Worm (Caenorhabditis elegans) whole organism, L3 larva: Measurements from ENCODE around the gene grl-8.

Source experiments
- R02D3.7 ChIP-seq: fragments of 150-350 bp; optimal IDR thresholded peaks from 2 replicates; lab custom pipeline; 2014; ENCODE audit warnings: missing biosample characterization, missing genetic modification characterization
- ZK546.5 ChIP-seq: sonication (generic microtip); optimal IDR thresholded peaks from 2 replicates; lab custom pipeline; 2017; ENCODE audit warnings: missing biosample characterization, missing genetic modification characterization
- aly-2 ChIP-seq: fragments of 150-350 bp; optimal IDR thresholded peaks from 2 replicates; lab custom pipeline; 2014; ENCODE audit warnings: missing biosample characterization, missing genetic modification characterization
- ama-1 ChIP-seq: fragments of 150-350 bp; optimal IDR thresholded peaks from 2 replicates; lab custom pipeline; 2018
- ceh-16 ChIP-seq: sonication (generic microtip); optimal IDR thresholded peaks from 2 replicates; lab custom pipeline; 2017; ENCODE audit warnings: missing biosample characterization, missing genetic modification characterization
- ceh-28 ChIP-seq: fragments of 150-350 bp; optimal IDR thresholded peaks from 2 replicates; lab custom pipeline; 2014; ENCODE audit warnings: missing biosample characterization, missing genetic modification reagents, missing genetic modification characterization
- ceh-82 ChIP-seq: fragments of 150-350 bp; optimal IDR thresholded peaks from 2 replicates; lab custom pipeline; 2014; ENCODE audit warnings: missing biosample characterization, missing genetic modification characterization
- ceh-9 ChIP-seq: sonication (generic microtip); optimal IDR thresholded peaks from 2 replicates; lab custom pipeline; 2018; ENCODE audit warnings: missing biosample characterization, missing genetic modification characterization
- daf-12 ChIP-seq: fragments of 150-350 bp; optimal IDR thresholded peaks from 2 replicates; lab custom pipeline; 2014; ENCODE audit warnings: missing biosample characterization, missing genetic modification reagents, missing genetic modification characterization
- egl-27 ChIP-seq: sonication (generic microtip); optimal IDR thresholded peaks from 4 replicates; lab custom pipeline; 2017; ENCODE audit warnings: missing biosample characterization, missing genetic modification reagents, missing genetic modification characterization
- egl-5 ChIP-seq: fragments of 150-350 bp; optimal IDR thresholded peaks from 2 replicates; lab custom pipeline; 2017; ENCODE audit warnings: missing biosample characterization, missing genetic modification reagents, missing genetic modification characterization, inconsistent platforms
- elt-1 ChIP-seq: fragments of 150-350 bp; optimal IDR thresholded peaks from 2 replicates; lab custom pipeline; 2014; ENCODE audit warnings: missing biosample characterization, missing genetic modification characterization
- elt-2 ChIP-seq: sonication (generic microtip); optimal IDR thresholded peaks from 2 replicates; lab custom pipeline; 2016; ENCODE audit warnings: missing genetic modification reagents, mild to moderate bottlenecking, missing genetic modification characterization, missing compliant biosample characterization
- elt-3 ChIP-seq, 3 experiments: fragments of 150-350 bp in 1 of 3; sonication (generic microtip) in 2 of 3; optimal IDR thresholded peaks; 2 replicates in 2 of 3; 4 replicates in 1 of 3; lab custom pipeline; 2014 to 2017; ENCODE audit warnings: missing biosample characterization in 3 of 3, missing genetic modification characterization in 3 of 3
- eor-1 ChIP-seq, 2 experiments: fragments of 150-350 bp; optimal IDR thresholded peaks; 2 replicates each; lab custom pipeline; 2014 to 2018; ENCODE audit warnings: missing biosample characterization in 2 of 2, missing genetic modification characterization in 2 of 2
- fkh-10 ChIP-seq: sonication (generic microtip); optimal IDR thresholded peaks from 2 replicates; lab custom pipeline; 2017; ENCODE audit warnings: missing biosample characterization, missing genetic modification reagents, missing genetic modification characterization
- fkh-2 ChIP-seq: fragments of 150-350 bp; optimal IDR thresholded peaks from 2 replicates; lab custom pipeline; 2014; ENCODE audit warnings: missing biosample characterization, missing genetic modification reagents, missing genetic modification characterization
- fos-1 ChIP-seq: fragments of 150-350 bp; optimal IDR thresholded peaks from 2 replicates; lab custom pipeline; 2014; ENCODE audit warnings: missing biosample characterization, missing genetic modification characterization
- hmg-11 ChIP-seq: sonication (generic microtip); optimal IDR thresholded peaks from 2 replicates; lab custom pipeline; 2016; ENCODE audit warnings: missing genetic modification characterization, missing compliant biosample characterization
- jun-1 ChIP-seq: fragments of 150-350 bp; optimal IDR thresholded peaks from 2 replicates; lab custom pipeline; 2014; ENCODE audit warnings: missing biosample characterization, missing genetic modification reagents, missing genetic modification characterization
- lin-15B ChIP-seq: fragments of 150-350 bp; optimal IDR thresholded peaks from 2 replicates; lab custom pipeline; 2014; ENCODE audit warnings: missing biosample characterization, missing genetic modification characterization
- lin-39 ChIP-seq: fragments of 150-350 bp; optimal IDR thresholded peaks from 2 replicates; lab custom pipeline; 2018; ENCODE audit warnings: missing biosample characterization, missing genetic modification reagents, missing genetic modification characterization
- lsy-12 ChIP-seq: sonication (generic microtip); optimal IDR thresholded peaks from 2 replicates; lab custom pipeline; 2016; ENCODE audit warnings: mild to moderate bottlenecking, missing genetic modification characterization, missing compliant biosample characterization
- mdl-1 ChIP-seq: fragments of 150-350 bp; optimal IDR thresholded peaks from 2 replicates; lab custom pipeline; 2014; ENCODE audit warnings: missing biosample characterization, missing genetic modification characterization
- mml-1 ChIP-seq: fragments of 150-350 bp; sonication (generic microtip); optimal IDR thresholded peaks from 3 replicates; lab custom pipeline; 2014; ENCODE audit warnings: missing biosample characterization, missing genetic modification characterization
- nfya-1 ChIP-seq: sonication (generic microtip); optimal IDR thresholded peaks from 2 replicates; lab custom pipeline; 2017; ENCODE audit warnings: missing genetic modification characterization, mild to moderate bottlenecking, missing compliant biosample characterization, antibody characterized with exemption, moderate library complexity; ENCODE audit not compliant: insufficient read depth
- nhr-11 ChIP-seq: fragments of 150-350 bp; optimal IDR thresholded peaks from 2 replicates; lab custom pipeline; 2014; ENCODE audit warnings: missing biosample characterization, missing genetic modification characterization
- nhr-12 ChIP-seq: fragments of 150-350 bp; optimal IDR thresholded peaks from 2 replicates; lab custom pipeline; 2014; ENCODE audit warnings: missing biosample characterization, missing genetic modification characterization
- nhr-23 ChIP-seq: fragments of 150-350 bp; optimal IDR thresholded peaks from 2 replicates; lab custom pipeline; 2014; ENCODE audit warnings: missing biosample characterization, missing genetic modification reagents, missing genetic modification characterization
- nhr-237 ChIP-seq: fragments of 150-350 bp; optimal IDR thresholded peaks from 2 replicates; lab custom pipeline; 2014; ENCODE audit warnings: missing biosample characterization, missing genetic modification characterization
- nhr-25 ChIP-seq: sonication (generic microtip); optimal IDR thresholded peaks from 2 replicates; lab custom pipeline; 2017; ENCODE audit warnings: missing biosample characterization, missing genetic modification characterization
- nhr-28 ChIP-seq: fragments of 150-350 bp; optimal IDR thresholded peaks from 2 replicates; lab custom pipeline; 2014; ENCODE audit warnings: missing biosample characterization, missing genetic modification characterization
- nhr-43 ChIP-seq: sonication (generic microtip); optimal IDR thresholded peaks from 2 replicates; lab custom pipeline; 2016; ENCODE audit warnings: mild to moderate bottlenecking, missing genetic modification characterization, missing compliant biosample characterization; ENCODE audit not compliant: poor library complexity, severe bottlenecking
- nhr-67 ChIP-seq: fragments of 150-350 bp; optimal IDR thresholded peaks from 2 replicates; lab custom pipeline; 2014; ENCODE audit warnings: missing biosample characterization, missing genetic modification characterization
- nhr-76 ChIP-seq: fragments of 150-350 bp; sonication (generic microtip); optimal IDR thresholded peaks from 5 replicates; lab custom pipeline; 2014; ENCODE audit warnings: missing biosample characterization, missing genetic modification characterization
- nhr-77 ChIP-seq: fragments of 150-350 bp; optimal IDR thresholded peaks from 2 replicates; lab custom pipeline; 2014; ENCODE audit warnings: missing biosample characterization, missing genetic modification characterization
- pha-4 ChIP-seq: fragments of 150-350 bp; optimal IDR thresholded peaks from 2 replicates; lab custom pipeline; 2014; ENCODE audit warnings: missing biosample characterization, missing genetic modification reagents, missing genetic modification characterization
- pqm-1 ChIP-seq: fragments of 150-350 bp; optimal IDR thresholded peaks from 2 replicates; lab custom pipeline; 2017; ENCODE audit warnings: missing biosample characterization, missing genetic modification characterization, inconsistent platforms
- sea-2 ChIP-seq: fragments of 150-350 bp; sonication (generic microtip); optimal IDR thresholded peaks from 4 replicates; lab custom pipeline; 2014; ENCODE audit warnings: missing biosample characterization, missing genetic modification reagents, missing genetic modification characterization
- skn-1 ChIP-seq: fragments of 150-350 bp; optimal IDR thresholded peaks from 2 replicates; lab custom pipeline; 2014; ENCODE audit warnings: missing biosample characterization, missing genetic modification characterization
- snpc-4 ChIP-seq: fragments of 150-350 bp; optimal IDR thresholded peaks from 2 replicates; lab custom pipeline; 2014; ENCODE audit warnings: missing biosample characterization, missing genetic modification characterization
- tbx-2 ChIP-seq: sonication (generic microtip); optimal IDR thresholded peaks from 2 replicates; lab custom pipeline; 2016; ENCODE audit warnings: mild to moderate bottlenecking, missing genetic modification characterization, missing compliant biosample characterization
- unc-39 ChIP-seq: sonication (generic microtip); optimal IDR thresholded peaks from 4 replicates; lab custom pipeline; 2017; ENCODE audit warnings: missing biosample characterization, missing genetic modification characterization
- unc-62 ChIP-seq: fragments of 150-350 bp; sonication (generic microtip); optimal IDR thresholded peaks from 4 replicates; lab custom pipeline; 2014; ENCODE audit warnings: missing biosample characterization, missing genetic modification reagents, missing genetic modification characterization
- zag-1 ChIP-seq: fragments of 150-350 bp; optimal IDR thresholded peaks from 2 replicates; lab custom pipeline; 2014; ENCODE audit warnings: missing biosample characterization, missing genetic modification characterization
- ztf-11 ChIP-seq: fragments of 150-350 bp; optimal IDR thresholded peaks from 2 replicates; lab custom pipeline; 2014; ENCODE audit warnings: missing biosample characterization, missing genetic modification characterization
- ztf-4 ChIP-seq: fragments of 150-350 bp; optimal IDR thresholded peaks from 2 replicates; lab custom pipeline; 2014; ENCODE audit warnings: missing biosample characterization, missing genetic modification characterization

The grl-8 gene

DNA sequence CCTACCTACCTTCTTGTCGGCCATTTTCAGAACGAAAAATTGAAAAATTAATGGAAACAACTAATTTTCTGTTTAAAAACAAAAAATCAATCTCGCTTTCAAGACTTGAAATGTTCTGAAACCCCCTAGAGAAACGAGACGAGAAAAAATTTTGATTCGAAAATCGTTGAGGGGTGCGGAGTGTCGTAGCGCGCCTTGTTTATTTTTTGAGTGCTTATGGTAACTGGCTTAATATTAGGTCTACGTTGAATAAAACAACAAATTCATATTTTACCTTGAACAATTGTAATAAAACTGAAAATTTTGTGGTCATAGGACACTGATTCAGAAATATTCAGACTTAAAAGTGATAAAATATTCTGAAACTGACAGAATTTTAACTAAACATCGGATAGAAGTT is 22.4 kb downstream of the grl-8 start, which contains the start of gene sna-1:
Gene sna-1, minus strand, starts transcription at position 218 of the 400 bp plus-strand sequence.
- TF ChIP-seq hmg-11 (peak; percentile 16), nhr-67 (tag; lab: Kevin White, UChicago) (no peak), nfya-1 (tag; lab: Kevin White, UChicago) (peak; percentile 30), lin-15B (tag; lab: Kevin White, UChicago) (peak; percentile 42), snpc-4 (tag; lab: Kevin White, UChicago) (no peak), pha-4 (tag; lab: Kevin White, UChicago) (peak; percentile 3)

DNA sequence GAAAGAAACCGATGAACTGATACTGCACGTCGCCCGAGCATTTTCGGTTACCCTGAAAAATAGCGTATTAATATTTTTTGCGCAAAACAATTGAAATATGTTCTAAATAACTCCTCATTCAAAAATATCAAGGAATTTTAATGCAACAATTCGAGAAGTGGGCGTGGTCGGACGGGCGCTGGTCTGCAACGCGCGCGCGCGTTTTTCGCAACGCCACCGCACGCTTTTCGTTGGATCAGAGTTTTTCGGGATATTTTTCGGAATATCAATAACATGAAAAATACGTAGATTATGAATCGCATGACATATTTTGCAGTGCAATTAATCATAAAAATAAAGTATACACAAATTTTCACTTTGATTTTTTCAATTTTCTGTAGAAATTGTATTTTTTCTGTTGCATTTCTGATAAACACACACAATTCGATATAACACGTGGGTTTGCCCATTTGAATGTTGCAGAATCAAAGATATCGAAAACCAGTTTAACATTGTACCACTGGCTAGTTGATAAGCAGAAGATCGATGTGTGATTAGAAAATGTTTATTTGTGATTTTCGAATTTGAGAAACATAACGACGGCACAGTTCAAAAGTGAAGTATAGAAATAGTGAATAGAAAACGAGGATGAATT is 23.7 kb downstream of the grl-8 start, which contains the start of gene dlst-1:
Gene dlst-1, minus strand, starts transcription at position 52 of the 634 bp plus-strand sequence.
- TF ChIP-seq nfya-1 (tag; lab: Kevin White, UChicago) (peak; percentile 40), fos-1 (no peak), nhr-23 (tag; lab: Kevin White, UChicago) (peak; percentile 37), lin-39 (tag; lab: Kevin White, UChicago) (peak; percentile 74), eor-1 (tag; optimal IDR thresholded peaks at IDR 0.05; lab: Kevin White, UChicago) (no peak), ceh-16 (no peak), ceh-82 (tag; lab: Kevin White, UChicago) (no peak), pqm-1 (tag; lab: Kevin White, UChicago) (no peak), fkh-10 (no peak), unc-39 (no peak), ZK546.5 (tag; lab: Kevin White, UChicago) (no peak), nhr-43 (tag; lab: Kevin White, UChicago) (peak; percentile 52), sea-2 (GFP tag; lab: Kevin White, UChicago) (no peak), unc-62 (GFP tag; lab: Kevin White, UChicago) (no peak), ceh-9 (tag; lab: Kevin White, UChicago) (no peak), nhr-25 (no peak), mml-1 (tag; lab: Kevin White, UChicago) (no peak), hmg-11 (peak; percentile 86), ztf-11 (tag; lab: Kevin White, UChicago) (no peak), nhr-76 (tag; lab: Kevin White, UChicago) (no peak), egl-5 (tag; lab: Kevin White, UChicago) (no peak), ceh-28 (tag; lab: Kevin White, UChicago) (no peak), elt-3 (tag; optimal IDR thresholded peaks at IDR 0.05; lab: Kevin White, UChicago) (no peak), lsy-12 (tag; lab: Kevin White, UChicago) (no peak), nhr-12 (tag; lab: Kevin White, UChicago) (no peak), ztf-4 (tag; lab: Kevin White, UChicago) (no peak), nhr-28 (tag; lab: Kevin White, UChicago) (no peak), R02D3.7 (tag; lab: Kevin White, UChicago) (no peak), nhr-67 (tag; lab: Kevin White, UChicago) (no peak), pha-4 (tag; lab: Kevin White, UChicago) (no peak), mdl-1 (tag; lab: Kevin White, UChicago) (no peak), elt-1 (tag; lab: Kevin White, UChicago) (no peak), aly-2 (tag; lab: Kevin White, UChicago) (no peak), nhr-237 (tag; lab: Kevin White, UChicago) (no peak), zag-1 (no peak), skn-1 (tag; lab: Kevin White, UChicago) (peak; percentile 1), nhr-77 (tag; lab: Kevin White, UChicago) (no peak), nhr-11 (tag; lab: Kevin White, UChicago) (no peak), jun-1 (no peak), lin-15B (tag; lab: Kevin White, UChicago) (peak; percentile 46), elt-2 (tag; lab: Kevin White, UChicago) (peak; percentile 26), snpc-4 (tag; lab: Kevin White, UChicago) (no peak), egl-27 (tag; lab: Kevin White, UChicago) (no peak), tbx-2 (tag; lab: Kevin White, UChicago) (no peak), fkh-2 (tag; lab: Kevin White, UChicago) (no peak), ama-1 (lab: Kevin White, UChicago) (no peak), daf-12 (tag; lab: Kevin White, UChicago) (no peak)
